Worm (Caenorhabditis elegans) whole organism, L3 larva: ENCODE measurements around the gene R160.6.
"Not testable (repeated sequence)": the region's sequence is repeated elsewhere in the genome, so short reads cannot be mapped to it uniquely, and the experiment has no call there.

ENCODE experiments used
- ama-1 ChIP-seq: fragments of 150-350 bp; optimal IDR thresholded peaks from 2 replicates; lab custom pipeline; 2018
- ceh-82 ChIP-seq: fragments of 150-350 bp; optimal IDR thresholded peaks from 2 replicates; lab custom pipeline; 2014; ENCODE audit warnings: missing biosample characterization, missing genetic modification characterization
- egl-5 ChIP-seq: fragments of 150-350 bp; optimal IDR thresholded peaks from 2 replicates; lab custom pipeline; 2017; ENCODE audit warnings: missing biosample characterization, missing genetic modification reagents, missing genetic modification characterization, inconsistent platforms
- elt-1 ChIP-seq: fragments of 150-350 bp; optimal IDR thresholded peaks from 2 replicates; lab custom pipeline; 2014; ENCODE audit warnings: missing biosample characterization, missing genetic modification characterization
- jun-1 ChIP-seq: fragments of 150-350 bp; optimal IDR thresholded peaks from 2 replicates; lab custom pipeline; 2014; ENCODE audit warnings: missing biosample characterization, missing genetic modification reagents, missing genetic modification characterization
- nhr-11 ChIP-seq: fragments of 150-350 bp; optimal IDR thresholded peaks from 2 replicates; lab custom pipeline; 2014; ENCODE audit warnings: missing biosample characterization, missing genetic modification characterization
- nhr-12 ChIP-seq: fragments of 150-350 bp; optimal IDR thresholded peaks from 2 replicates; lab custom pipeline; 2014; ENCODE audit warnings: missing biosample characterization, missing genetic modification characterization
- nhr-23 ChIP-seq: fragments of 150-350 bp; optimal IDR thresholded peaks from 2 replicates; lab custom pipeline; 2014; ENCODE audit warnings: missing biosample characterization, missing genetic modification reagents, missing genetic modification characterization
- nhr-25 ChIP-seq: sonication (generic microtip); optimal IDR thresholded peaks from 2 replicates; lab custom pipeline; 2017; ENCODE audit warnings: missing biosample characterization, missing genetic modification characterization
- nhr-28 ChIP-seq: fragments of 150-350 bp; optimal IDR thresholded peaks from 2 replicates; lab custom pipeline; 2014; ENCODE audit warnings: missing biosample characterization, missing genetic modification characterization
- nhr-76 ChIP-seq: fragments of 150-350 bp; sonication (generic microtip); optimal IDR thresholded peaks from 5 replicates; lab custom pipeline; 2014; ENCODE audit warnings: missing biosample characterization, missing genetic modification characterization
- unc-62 ChIP-seq: fragments of 150-350 bp; sonication (generic microtip); optimal IDR thresholded peaks from 4 replicates; lab custom pipeline; 2014; ENCODE audit warnings: missing biosample characterization, missing genetic modification reagents, missing genetic modification characterization
- ztf-11 ChIP-seq: fragments of 150-350 bp; optimal IDR thresholded peaks from 2 replicates; lab custom pipeline; 2014; ENCODE audit warnings: missing biosample characterization, missing genetic modification characterization

ce11 chrX:4335950-4336349 is 37.1 kb downstream of the R160.6 start, which contains the start of gene cst-2:
- TF ChIP-seq ama-1 (lab: Kevin White, UChicago); nhr-23 (tag; lab: Kevin White, UChicago); egl-5 (tag; lab: Kevin White, UChicago); nhr-12 (tag; lab: Kevin White, UChicago); nhr-25 (tag; lab: Kevin White, UChicago); nhr-28; jun-1; unc-62 (GFP tag; lab: Kevin White, UChicago); ztf-11 (tag; lab: Kevin White, UChicago); ceh-82 (tag; lab: Kevin White, UChicago); elt-1 (tag; lab: Kevin White, UChicago); nhr-76 (tag; lab: Kevin White, UChicago); nhr-11 (tag; lab: Kevin White, UChicago): not testable (repeated sequence)
